Fruit fly (Drosophila melanogaster): ENCODE measurements around the gene Mnt.

Mnt gene

dm6 chrX:3682483-3682813, 10.8 kb downstream of the Mnt start:
- TF ChIP-seq CG8478 (optimal IDR thresholded peaks at IDR 0.05) (no peak), CTCF (optimal IDR thresholded peaks at IDR 0.05) (no peak)

dm6 chrX:3684809-3685533, 13.4 kb downstream of the Mnt start:
- TF ChIP-seq CTCF (optimal IDR thresholded peaks at IDR 0.05) (no peak), CG8478 (optimal IDR thresholded peaks at IDR 0.05) (no peak)

dm6 chrX:3685534-3685922, 13.9 kb downstream of the Mnt start:
- TF ChIP-seq CG8478 (optimal IDR thresholded peaks at IDR 0.05): no peak
- TF ChIP-seq CTCF (optimal IDR thresholded peaks at IDR 0.05): no peak

- TF ChIP-seq CTCF (optimal IDR thresholded peaks at IDR 0.05) (no peak), CG8478 (optimal IDR thresholded peaks at IDR 0.05) (no peak)
Observed at dm6 chrX:3686469-3687410, 15.1 kb downstream of the Mnt start.

dm6 chrX:3687837-3688375, 16.3 kb downstream of the Mnt start:
- TF ChIP-seq CTCF (optimal IDR thresholded peaks at IDR 0.05) (no peak), CG8478 (optimal IDR thresholded peaks at IDR 0.05) (no peak)

dm6 chrX:3688576-3688975, 17.0 kb downstream of the Mnt start:
- TF ChIP-seq CTCF (optimal IDR thresholded peaks at IDR 0.05) (no peak), CG8478 (optimal IDR thresholded peaks at IDR 0.05) (no peak)

- TF ChIP-seq CTCF (optimal IDR thresholded peaks at IDR 0.05) (no peak), CG8478 (optimal IDR thresholded peaks at IDR 0.05) (no peak)
Observed at dm6 chrX:3689079-3689478, 17.5 kb downstream of the Mnt start.

dm6 chrX:3690631-3691030, 19.0 kb downstream of the Mnt start:
- TF ChIP-seq CG8478 (optimal IDR thresholded peaks at IDR 0.05): no peak

- no peak for TF ChIP-seq CG8478 (optimal IDR thresholded peaks at IDR 0.05)
- TF ChIP-seq CTCF (optimal IDR thresholded peaks at IDR 0.05): no peak
Observed at dm6 chrX:3691623-3692553, 20.3 kb downstream of the Mnt start.

- TF ChIP-seq CTCF (optimal IDR thresholded peaks at IDR 0.05): no peak
- TF ChIP-seq CG8478 (optimal IDR thresholded peaks at IDR 0.05): no peak
Observed at dm6 chrX:3693989-3694769, 22.6 kb downstream of the Mnt start.

dm6 chrX:3694770-3695145, 23.2 kb downstream of the Mnt start:
- TF ChIP-seq CG8478 (optimal IDR thresholded peaks at IDR 0.05): no peak
- no peak for TF ChIP-seq CTCF (optimal IDR thresholded peaks at IDR 0.05)

- TF ChIP-seq CG8478 (optimal IDR thresholded peaks at IDR 0.05) (no peak), CTCF (optimal IDR thresholded peaks at IDR 0.05) (no peak)
Observed at dm6 chrX:3695151-3695988, 23.8 kb downstream of the Mnt start.

dm6 chrX:3696540-3697206, 25.1 kb downstream of the Mnt start:
- TF ChIP-seq CG8478 (optimal IDR thresholded peaks at IDR 0.05) (no peak), CTCF (optimal IDR thresholded peaks at IDR 0.05) (no peak)
